Worm (Caenorhabditis elegans): ENCODE results near the gene idpc-7.

ce11 chrV:9618420-9618819, 399 bp downstream of the idpc-7 start:
- TF ChIP-seq lsy-2 (tag; optimal IDR thresholded peaks at IDR 0.05) (no peak), mdl-1 (tag; optimal IDR thresholded peaks at IDR 0.05) (no peak), hlh-30 (tag; optimal IDR thresholded peaks at IDR 0.05; ENCODE audit: insufficient read depth) (no peak), ama-1 (optimal IDR thresholded peaks at IDR 0.05) (no peak), fkh-10 (GFP tag; optimal IDR thresholded peaks at IDR 0.05) (no peak), ceh-44 (GFP tag; IDR thresholded peaks at IDR 0.05) (no peak), nhr-77 (tag; optimal IDR thresholded peaks at IDR 0.05) (no peak), jun-1 (tag; optimal IDR thresholded peaks at IDR 0.05) (no peak)

All from whole organism, L4 larva.